Fruit fly (Drosophila melanogaster): ENCODE data around the gene CG32591.

DNA sequence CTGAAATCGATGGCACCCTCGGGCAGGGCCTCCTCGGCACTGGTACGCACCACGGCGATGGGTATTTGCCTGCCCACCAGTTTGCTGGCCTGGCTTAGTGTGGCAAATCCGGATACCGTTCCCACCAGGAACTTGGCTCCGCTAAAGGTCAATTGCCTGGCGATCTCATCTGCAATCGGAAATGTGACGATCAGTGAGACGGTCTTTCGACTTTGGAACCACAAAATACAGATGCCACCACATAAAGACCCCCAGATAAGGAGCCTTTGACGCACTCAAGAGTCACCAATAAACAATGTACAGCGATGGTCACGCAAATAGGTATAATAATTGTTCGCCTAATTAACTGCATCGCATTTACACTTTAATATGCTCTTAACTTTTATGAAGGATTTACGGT is 7.5 kb upstream of the CG32591 start:
- TF ChIP-seq Pif1B (GFP tag; optimal IDR thresholded peaks at IDR 0.05) = no peak
- no peak for TF ChIP-seq D1 (tag; optimal IDR thresholded peaks at IDR 0.05)
- TF ChIP-seq EcR (GFP tag; optimal IDR thresholded peaks at IDR 0.05) = no peak
- no peak for TF ChIP-seq Pif1A (GFP tag; optimal IDR thresholded peaks at IDR 0.05)
- TF ChIP-seq CG4496 (GFP tag; IDR thresholded peaks at IDR 0.05) = no peak
